Fruit fly (Drosophila melanogaster) whole organism, embryonic: ENCODE data around the gene CG34117.
A peak's percentile ranks its signal among the peaks of the same experiment; 100 is the strongest.

Experiments used
- CG10209 ChIP-seq: fragments of 200-800 bp; sonication (Bioruptor generic); optimal IDR thresholded peaks from 3 replicates; lab custom pipeline; 2017; ENCODE audit warnings: missing biosample characterization, mild to moderate bottlenecking, missing genetic modification characterization, missing genetic modification reagents
- CG10979 ChIP-seq: fragments of 200-800 bp; sonication (Bioruptor generic); optimal IDR thresholded peaks from 2 replicates; lab custom pipeline; 2018; ENCODE audit warnings: missing biosample characterization, mild to moderate bottlenecking, missing genetic modification characterization, moderate library complexity
- CG11093 ChIP-seq: fragments of 200-800 bp; sonication (Bioruptor generic); IDR thresholded peaks from 3 replicates; pipeline ENCODE4 v1.3.6; 2022; ENCODE audit warnings: missing biosample characterization, missing genetic modification characterization
- CG11456 ChIP-seq: fragments of 200-800 bp; sonication (Bioruptor generic); IDR thresholded peaks from 3 replicates; pipeline ENCODE4 v1.3.6; 2022; ENCODE audit warnings: missing biosample characterization, missing genetic modification characterization
- CG11560 ChIP-seq: fragments of 200-800 bp; sonication (Bioruptor generic); IDR thresholded peaks from 3 replicates; pipeline ENCODE4 v1.3.6; 2022; ENCODE audit warnings: missing biosample characterization, missing genetic modification characterization
- CG12769 ChIP-seq: fragments of 200-800 bp; sonication (Bioruptor generic); optimal IDR thresholded peaks from 2 replicates; lab custom pipeline; 2019; ENCODE audit warnings: missing biosample characterization, mild to moderate bottlenecking, missing genetic modification characterization, moderate library complexity
- CG13287 ChIP-seq: fragments of 200-800 bp; sonication (Bioruptor generic); IDR thresholded peaks from 2 replicates; pipeline ENCODE4 v1.3.6; 2022; ENCODE audit warnings: missing biosample characterization, missing genetic modification characterization; ENCODE audit not compliant: partially characterized antibody
- CG13424 ChIP-seq: fragments of 200-800 bp; sonication (Bioruptor generic); optimal IDR thresholded peaks from 2 replicates; lab custom pipeline; 2019; ENCODE audit warnings: missing biosample characterization, mild to moderate bottlenecking, missing genetic modification characterization, moderate library complexity
- CG17568 ChIP-seq: fragments of 200-800 bp; sonication (Bioruptor generic); optimal IDR thresholded peaks from 2 replicates; lab custom pipeline; 2018; ENCODE audit warnings: missing biosample characterization, mild to moderate bottlenecking, missing genetic modification characterization, moderate library complexity
- CG2120 ChIP-seq: fragments of 200-800 bp; sonication (Bioruptor generic); optimal IDR thresholded peaks from 3 replicates; lab custom pipeline; 2016; ENCODE audit warnings: missing biosample characterization, missing genetic modification characterization
- CG2202 ChIP-seq: fragments of 200-800 bp; sonication (Bioruptor generic); optimal IDR thresholded peaks from 2 replicates; lab custom pipeline; 2018; ENCODE audit warnings: missing biosample characterization, mild to moderate bottlenecking, missing genetic modification characterization
- CG31365 ChIP-seq: fragments of 200-800 bp; sonication (Bioruptor generic); optimal IDR thresholded peaks from 2 replicates; lab custom pipeline; 2018; ENCODE audit warnings: missing biosample characterization, mild to moderate bottlenecking, missing genetic modification characterization
- CG31441 ChIP-seq: fragments of 200-800 bp; sonication (Bioruptor generic); IDR thresholded peaks from 2 replicates; pipeline ENCODE4 v1.3.6; 2022; ENCODE audit warnings: missing biosample characterization, missing genetic modification characterization
- CG3838 ChIP-seq: fragments of 200-800 bp; sonication (Bioruptor generic); optimal IDR thresholded peaks from 3 replicates; lab custom pipeline; 2016; ENCODE audit warnings: missing biosample characterization, missing genetic modification characterization
- CG6254 ChIP-seq: fragments of 200-800 bp; sonication (Bioruptor generic); optimal IDR thresholded peaks from 3 replicates; lab custom pipeline; 2017; ENCODE audit warnings: mild to moderate bottlenecking, missing biosample characterization, missing genetic modification reagents, missing genetic modification characterization
- CG7271 ChIP-seq: fragments of 200-800 bp; sonication (Bioruptor generic); optimal IDR thresholded peaks from 2 replicates; lab custom pipeline; 2018; ENCODE audit warnings: missing biosample characterization, mild to moderate bottlenecking, missing genetic modification characterization, moderate library complexity
- Deaf1 ChIP-seq: fragments of 200-800 bp; optimal IDR thresholded peaks from 3 replicates; lab custom pipeline; 2019; ENCODE audit warnings: missing biosample characterization, mild to moderate bottlenecking, missing genetic modification characterization, moderate library complexity
- Hand ChIP-seq: fragments of 200-800 bp; sonication (Bioruptor generic); optimal IDR thresholded peaks from 2 replicates; lab custom pipeline; 2017; ENCODE audit warnings: mild to moderate bottlenecking, missing biosample characterization, missing genetic modification reagents, missing genetic modification characterization
- Kr ChIP-seq: fragments of 200-800 bp; sonication (Bioruptor generic); optimal IDR thresholded peaks from 2 replicates; lab custom pipeline; 2017; ENCODE audit warnings: missing biosample characterization, mild to moderate bottlenecking, missing genetic modification characterization
- Oli ChIP-seq: fragments of 200-800 bp; sonication (Bioruptor generic); optimal IDR thresholded peaks from 2 replicates; lab custom pipeline; 2018; ENCODE audit warnings: missing biosample characterization, mild to moderate bottlenecking, missing genetic modification characterization, moderate library complexity
- Pdp1 ChIP-seq, 2 experiments: fragments of 200-800 bp; sonication (Bioruptor generic); optimal IDR thresholded peaks; 3 replicates each; lab custom pipeline; 2016; ENCODE audit warnings: missing biosample characterization in 2 of 2, missing genetic modification characterization in 2 of 2, mild to moderate bottlenecking in 1 of 2, moderate library complexity in 1 of 2
- Side ChIP-seq: fragments of 200-800 bp; sonication (Bioruptor generic); optimal IDR thresholded peaks from 2 replicates; lab custom pipeline; 2016; ENCODE audit warnings: missing biosample characterization, missing genetic modification characterization
- ato ChIP-seq: fragments of 200-800 bp; sonication (Bioruptor generic); IDR thresholded peaks from 2 replicates; pipeline ENCODE4 v1.3.6; 2022; ENCODE audit warnings: missing biosample characterization, missing genetic modification characterization; ENCODE audit not compliant: partially characterized antibody
- chn ChIP-seq: fragments of 200-800 bp; sonication (Bioruptor generic); optimal IDR thresholded peaks from 2 replicates; lab custom pipeline; 2016; ENCODE audit warnings: missing biosample characterization, missing genetic modification characterization
- crp ChIP-seq, 2 experiments: fragments of 200-800 bp; sonication (Bioruptor generic); optimal IDR thresholded peaks; 2 replicates in 1 of 2; 3 replicates in 1 of 2; lab custom pipeline; 2017; ENCODE audit warnings: missing biosample characterization in 2 of 2, missing genetic modification characterization in 2 of 2, mild to moderate bottlenecking in 1 of 2, moderate library complexity in 1 of 2
- cwo ChIP-seq: fragments of 200-800 bp; sonication (Bioruptor generic); optimal IDR thresholded peaks from 3 replicates; lab custom pipeline; 2017; ENCODE audit warnings: missing biosample characterization, missing genetic modification characterization, mild to moderate bottlenecking, moderate library complexity, missing genetic modification reagents
- dan ChIP-seq: fragments of 200-800 bp; sonication (Bioruptor generic); IDR thresholded peaks from 2 replicates; pipeline ENCODE4 v1.3.6; 2022; ENCODE audit warnings: missing biosample characterization, missing genetic modification characterization
- dmrt99B ChIP-seq: fragments of 200-800 bp; sonication (Bioruptor generic); optimal IDR thresholded peaks from 2 replicates; lab custom pipeline; 2018; ENCODE audit warnings: missing biosample characterization, mild to moderate bottlenecking, missing genetic modification characterization, moderate library complexity
- fd3F ChIP-seq: fragments of 200-800 bp; sonication (Bioruptor generic); optimal IDR thresholded peaks from 2 replicates; lab custom pipeline; 2018; ENCODE audit warnings: missing biosample characterization, mild to moderate bottlenecking, missing genetic modification characterization, moderate library complexity
- gt ChIP-seq: fragments of 200-800 bp; sonication (Bioruptor generic); IDR thresholded peaks from 2 replicates; pipeline ENCODE4 v1.3.6; 2022; ENCODE audit warnings: missing biosample characterization, missing genetic modification characterization
- inv ChIP-seq: fragments of 200-800 bp; sonication (Bioruptor generic); IDR thresholded peaks from 2 replicates; pipeline ENCODE4 v1.3.6; 2022; ENCODE audit warnings: missing biosample characterization, missing genetic modification characterization; ENCODE audit not compliant: partially characterized antibody
- jigr1 ChIP-seq: fragments of 200-800 bp; sonication (Bioruptor generic); IDR thresholded peaks from 3 replicates; pipeline ENCODE4 v1.3.6; 2022; ENCODE audit warnings: missing biosample characterization, missing genetic modification characterization
- jumu ChIP-seq: fragments of 200-800 bp; sonication (Bioruptor generic); optimal IDR thresholded peaks from 3 replicates; lab custom pipeline; 2016; ENCODE audit warnings: missing biosample characterization, missing genetic modification characterization
- ken ChIP-seq: fragments of 200-800 bp; sonication (Bioruptor generic); IDR thresholded peaks from 3 replicates; pipeline ENCODE4 v1.3.6; 2022; ENCODE audit warnings: missing biosample characterization, missing genetic modification characterization
- kni ChIP-seq: fragments of 200-800 bp; sonication (Bioruptor generic); optimal IDR thresholded peaks from 3 replicates; lab custom pipeline; 2017; ENCODE audit warnings: mild to moderate bottlenecking, missing biosample characterization, missing genetic modification reagents, missing genetic modification characterization
- lbe ChIP-seq: fragments of 200-800 bp; sonication (Bioruptor generic); optimal IDR thresholded peaks from 2 replicates; lab custom pipeline; 2016; ENCODE audit warnings: missing biosample characterization, mild to moderate bottlenecking, missing genetic modification characterization
- lmd ChIP-seq: fragments of 200-800 bp; sonication (Bioruptor generic); IDR thresholded peaks from 2 replicates; pipeline ENCODE4 v1.3.6; 2022; ENCODE audit warnings: missing biosample characterization, missing genetic modification characterization
- mam ChIP-seq: fragments of 200-800 bp; sonication (Bioruptor generic); optimal IDR thresholded peaks from 3 replicates; lab custom pipeline; 2016; ENCODE audit warnings: missing biosample characterization, missing genetic modification characterization
- pb ChIP-seq: fragments of 200-800 bp; sonication (Bioruptor generic); optimal IDR thresholded peaks from 3 replicates; lab custom pipeline; 2016; ENCODE audit warnings: missing biosample characterization, missing genetic modification characterization
- rib ChIP-seq: fragments of 200-800 bp; sonication (Bioruptor generic); IDR thresholded peaks from 2 replicates; pipeline ENCODE4 v1.3.6; 2022; ENCODE audit warnings: missing biosample characterization, missing genetic modification characterization
- run ChIP-seq: fragments of 200-800 bp; sonication (Bioruptor generic); optimal IDR thresholded peaks from 3 replicates; lab custom pipeline; 2018; ENCODE audit warnings: missing biosample characterization, mild to moderate bottlenecking, missing genetic modification characterization
- salm ChIP-seq: fragments of 200-800 bp; sonication (Bioruptor generic); optimal IDR thresholded peaks from 2 replicates; lab custom pipeline; 2018; ENCODE audit warnings: missing biosample characterization, mild to moderate bottlenecking, missing genetic modification characterization
- sc ChIP-seq, 3 experiments: fragments of >200 bp in 2 of 3; fragments of 200-800 bp in 1 of 3; sonication (Bioruptor generic) in 1 of 3; optimal IDR thresholded peaks; 2 replicates in 2 of 3; 3 replicates in 1 of 3; lab custom pipeline; 2017; ENCODE audit warnings: mild to moderate bottlenecking in 1 of 3, missing biosample characterization in 1 of 3, missing genetic modification characterization in 1 of 3, missing genetic modification reagents in 1 of 3
- scrt ChIP-seq: fragments of 200-800 bp; sonication (Bioruptor generic); optimal IDR thresholded peaks from 2 replicates; lab custom pipeline; 2018; ENCODE audit warnings: missing biosample characterization, mild to moderate bottlenecking, missing genetic modification characterization, moderate library complexity
- sima ChIP-seq: fragments of 200-800 bp; sonication (Bioruptor generic); optimal IDR thresholded peaks from 2 replicates; lab custom pipeline; 2016; ENCODE audit warnings: missing biosample characterization, missing genetic modification characterization
- slbo ChIP-seq: fragments of 200-800 bp; sonication (Bioruptor generic); IDR thresholded peaks from 2 replicates; pipeline ENCODE4 v1.3.6; 2022; ENCODE audit warnings: missing biosample characterization, missing genetic modification characterization
- sr ChIP-seq: fragments of 200-800 bp; sonication (Bioruptor generic); IDR thresholded peaks from 3 replicates; pipeline ENCODE4 v1.3.6; 2022; ENCODE audit warnings: missing biosample characterization, missing genetic modification characterization
- tll ChIP-seq, 2 experiments: fragments of 200-800 bp in 1 of 2; fragments of >200 bp in 1 of 2; sonication (Bioruptor generic) in 1 of 2; optimal IDR thresholded peaks; 2 replicates each; lab custom pipeline; 2017 to 2019; ENCODE audit warnings: missing biosample characterization in 2 of 2, missing genetic modification characterization in 2 of 2, mild to moderate bottlenecking in 1 of 2, moderate library complexity in 1 of 2
- vvl ChIP-seq: fragments of 200-800 bp; sonication (Bioruptor generic); IDR thresholded peaks from 2 replicates; pipeline ENCODE4 v1.3.6; 2022; ENCODE audit warnings: missing biosample characterization, missing genetic modification characterization
- z ChIP-seq: fragments of 200-800 bp; sonication (Bioruptor generic); IDR thresholded peaks from 3 replicates; pipeline ENCODE4 v1.3.6; 2022; ENCODE audit warnings: missing biosample characterization, missing genetic modification characterization

Gene CG34117

DNA sequence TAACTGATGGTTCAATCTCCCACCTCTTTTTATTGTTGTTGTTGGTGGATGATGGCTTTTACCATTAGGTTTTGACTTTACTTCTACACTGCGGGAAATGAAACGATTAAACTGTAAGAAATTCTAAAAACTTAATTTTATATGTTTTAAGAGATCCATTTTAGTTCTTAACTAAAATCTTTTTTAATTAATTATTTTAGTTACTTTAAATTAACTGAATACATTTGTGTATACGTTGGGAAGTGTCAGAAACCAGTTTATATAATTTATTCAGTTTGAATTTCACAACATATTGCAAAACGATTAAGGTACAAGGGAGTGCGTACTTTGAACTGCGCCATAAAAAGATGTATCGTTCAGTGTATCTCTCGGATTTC, 46.6 kb downstream of the CG34117 start (continued):
- TF ChIP-seq jumu (GFP tag; lab: Kevin White, UChicago): peak; percentile 17
- no peak for TF ChIP-seq vvl (GFP tag; lab: Robert Waterston, UW)
- TF ChIP-seq dan (GFP tag; lab: Robert Waterston, UW): no peak
- no peak for TF ChIP-seq kni (GFP tag; lab: Kevin White, UChicago)
- TF ChIP-seq tll (GFP tag; optimal IDR thresholded peaks at IDR 0.05; lab: Kevin White, UChicago): peak in 1 of 2 experiments; percentile 68
- peak; percentile 68 for TF ChIP-seq CG7271
- peak in 1 of 2 experiments; percentile 49 for TF ChIP-seq Pdp1 (GFP tag; optimal IDR thresholded peaks at IDR 0.05; lab: Kevin White, UChicago)
- peak; percentile 55 for TF ChIP-seq Hand (GFP tag; lab: Kevin White, UChicago)
- no peak for TF ChIP-seq rib (GFP tag; lab: Robert Waterston, UW)
- TF ChIP-seq CG11560 (tag; lab: Robert Waterston, UW): no peak
- no peak for TF ChIP-seq inv
- peak; percentile 70 for TF ChIP-seq lbe (GFP tag; lab: Kevin White, UChicago)
- peak; percentile 94 for TF ChIP-seq dmrt99B (tag; lab: Kevin White, UChicago)
- TF ChIP-seq gt: no peak
- TF ChIP-seq Oli: peak; percentile 89
- no peak for TF ChIP-seq CG31441
- TF ChIP-seq jigr1 (GFP tag; lab: Robert Waterston, UW): no peak
- no peak for TF ChIP-seq ato
- TF ChIP-seq CG13424 (tag; lab: Kevin White, UChicago): peak; percentile 90
- TF ChIP-seq fd3F: peak; percentile 83
- no peak for TF ChIP-seq CG11456 (GFP tag; lab: Robert Waterston, UW)
- peak; percentile 49 for TF ChIP-seq chn (GFP tag; lab: Kevin White, UChicago)
- peak; percentile 13 for TF ChIP-seq pb (GFP tag; lab: Kevin White, UChicago)
- TF ChIP-seq CG6254 (GFP tag; lab: Kevin White, UChicago): peak; percentile 80
- no peak for TF ChIP-seq z (GFP tag; lab: Robert Waterston, UW)
- TF ChIP-seq CG17568 (GFP tag; lab: Kevin White, UChicago): peak; percentile 81
- TF ChIP-seq run (tag; lab: Kevin White, UChicago): peak; percentile 74
- TF ChIP-seq CG10979 (tag; lab: Kevin White, UChicago): peak; percentile 93
- TF ChIP-seq slbo: no peak
- peak; percentile 75 for TF ChIP-seq CG2202 (tag; lab: Kevin White, UChicago)
- TF ChIP-seq sr (GFP tag; lab: Robert Waterston, UW): no peak
- TF ChIP-seq ken: no peak
- TF ChIP-seq cwo (GFP tag; lab: Kevin White, UChicago): peak; percentile 80
- TF ChIP-seq Side (GFP tag; lab: Kevin White, UChicago): peak; percentile 17
- peak; percentile 85 for TF ChIP-seq salm (tag; lab: Kevin White, UChicago)
- no peak for TF ChIP-seq lmd (GFP tag; lab: Robert Waterston, UW)
- peak; percentile 72 for TF ChIP-seq CG2120 (GFP tag; lab: Kevin White, UChicago)
- TF ChIP-seq scrt (GFP tag; lab: Kevin White, UChicago): peak; percentile 86
- TF ChIP-seq sc (optimal IDR thresholded peaks at IDR 0.05; lab: Kevin White, UChicago): no peak
- peak; percentile 81 for TF ChIP-seq sc (GFP tag; optimal IDR thresholded peaks at IDR 0.05; lab: Kevin White, UChicago)
- peak; percentile 86 for TF ChIP-seq CG10209 (GFP tag; lab: Kevin White, UChicago)
- TF ChIP-seq sima (GFP tag; lab: Kevin White, UChicago): no peak
- TF ChIP-seq crp (GFP tag; optimal IDR thresholded peaks at IDR 0.05; lab: Kevin White, UChicago): peak in 1 of 2 experiments; percentile 28
- TF ChIP-seq mam: peak; percentile 38
- no peak for TF ChIP-seq CG12769 (tag; lab: Kevin White, UChicago)
- no peak for TF ChIP-seq Kr (GFP tag; lab: Kevin White, UChicago)
- TF ChIP-seq CG31365 (tag; lab: Kevin White, UChicago): no peak
- peak; percentile 49 for TF ChIP-seq CG3838
- peak; percentile 63 for TF ChIP-seq Deaf1 (tag; lab: Kevin White, UChicago)
- no peak for TF ChIP-seq CG13287 (GFP tag; lab: Robert Waterston, UW)
- peak; percentile 64; the same call in 2 of the 3 replicates for TF ChIP-seq CG11093 (GFP tag; lab: Robert Waterston, UW)
